Fruit fly (Drosophila melanogaster) whole organism, prepupa: ENCODE data around the gene spdi.

Experiments used
- CG1621 ChIP-seq: fragments of 200-800 bp; sonication (Bioruptor generic); optimal IDR thresholded peaks from 3 replicates; lab custom pipeline; 2018; ENCODE audit warnings: missing biosample characterization, mild to moderate bottlenecking, missing genetic modification characterization
- CG34406 ChIP-seq: fragments of 200-800 bp; sonication (Bioruptor generic); optimal IDR thresholded peaks from 3 replicates; lab custom pipeline; 2016; ENCODE audit warnings: missing biosample characterization, missing genetic modification characterization
- CG6808 ChIP-seq: fragments of 200-800 bp; sonication (Bioruptor generic); optimal IDR thresholded peaks from 3 replicates; lab custom pipeline; 2017; ENCODE audit warnings: missing biosample characterization, missing genetic modification characterization, mild to moderate bottlenecking, moderate library complexity, missing genetic modification reagents
- CG8632 ChIP-seq: fragments of 200-800 bp; sonication (Bioruptor generic); optimal IDR thresholded peaks from 3 replicates; lab custom pipeline; 2016; ENCODE audit warnings: missing biosample characterization, missing genetic modification characterization
- Lpt ChIP-seq: fragments of 200-800 bp; sonication (Bioruptor generic); optimal IDR thresholded peaks from 3 replicates; lab custom pipeline; 2016; ENCODE audit warnings: missing biosample characterization, missing genetic modification characterization
- acj6 ChIP-seq: fragments of 200-800 bp; sonication (Bioruptor generic); optimal IDR thresholded peaks from 3 replicates; lab custom pipeline; 2016; ENCODE audit warnings: missing biosample characterization, missing genetic modification characterization
- cyc ChIP-seq: fragments of 200-800 bp; sonication (Bioruptor generic); optimal IDR thresholded peaks from 3 replicates; lab custom pipeline; 2016; ENCODE audit warnings: missing biosample characterization, missing genetic modification characterization

DNA sequence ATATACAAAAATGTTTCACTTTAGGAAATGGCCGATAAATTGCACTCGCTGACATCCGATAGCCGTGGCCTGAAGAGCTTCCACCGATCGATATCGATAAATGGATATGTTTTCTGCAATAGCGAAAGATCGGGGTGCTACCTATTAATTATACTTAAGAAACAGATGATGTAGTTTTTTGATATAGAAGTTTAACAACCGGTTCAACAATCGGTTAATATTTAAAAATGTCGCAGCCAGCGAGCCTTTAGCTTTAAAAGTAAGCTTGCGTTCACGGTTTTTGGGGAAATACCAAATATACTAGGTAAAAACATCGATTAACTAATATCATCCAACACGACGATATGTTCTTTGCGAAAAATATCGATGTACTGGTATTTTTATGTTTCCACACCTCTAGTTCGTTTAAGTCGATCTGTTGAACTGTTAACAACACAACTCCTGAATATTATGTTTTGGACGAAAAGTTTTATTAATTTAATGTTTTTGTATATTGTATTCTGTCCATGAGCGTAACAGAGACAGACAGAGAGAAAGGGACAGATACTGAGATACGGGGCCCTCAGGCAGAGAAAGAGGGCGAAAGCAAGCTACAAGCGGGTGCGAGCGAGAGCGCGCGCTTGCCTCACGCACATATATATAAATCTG lies 15.6 kb upstream of the spdi start, which contains the start of gene Dredd:
- TF ChIP-seq cyc (GFP tag; lab: Kevin White, UChicago) (no peak), Lpt (no peak), CG6808 (GFP tag; lab: Kevin White, UChicago) (no peak), CG8632 (GFP tag; lab: Kevin White, UChicago) (no peak), acj6 (no peak), CG1621 (tag; lab: Kevin White, UChicago) (no peak), CG34406 (GFP tag; lab: Kevin White, UChicago) (no peak)
